Fruit fly (Drosophila melanogaster) whole organism, embryonic: Measurements from ENCODE around the gene aru.

ENCODE experiments used
- Atf6 ChIP-seq: fragments of 200-800 bp; sonication (Bioruptor generic); IDR thresholded peaks from 2 replicates; pipeline ENCODE4 v1.3.6; 2022; ENCODE audit warnings: missing biosample characterization, missing genetic modification characterization
- BEAF-32 ChIP-seq: fragments of 200-800 bp; sonication (Bioruptor generic); optimal IDR thresholded peaks from 3 replicates; lab custom pipeline; 2017; ENCODE audit warnings: missing biosample characterization, missing genetic modification characterization, mild to moderate bottlenecking, moderate library complexity, missing genetic modification reagents
- Bgb ChIP-seq: fragments of 200-800 bp; sonication (Bioruptor generic); IDR thresholded peaks from 2 replicates; pipeline ENCODE4 v1.3.6; 2022; ENCODE audit warnings: missing biosample characterization, missing genetic modification characterization; ENCODE audit not compliant: partially characterized antibody
- CG10654 ChIP-seq: fragments of 200-800 bp; sonication (Bioruptor generic); optimal IDR thresholded peaks from 2 replicates; lab custom pipeline; 2016; ENCODE audit warnings: missing biosample characterization, missing genetic modification characterization
- CG10959 ChIP-seq: fragments of 200-800 bp; sonication (Bioruptor generic); IDR thresholded peaks from 2 replicates; pipeline ENCODE4 v1.3.6; 2022; ENCODE audit warnings: missing biosample characterization, missing genetic modification characterization
- CG11695 ChIP-seq: fragments of 200-800 bp; sonication (Bioruptor generic); IDR thresholded peaks from 3 replicates; pipeline ENCODE4 v1.3.6; 2022; ENCODE audit warnings: missing biosample characterization, missing genetic modification characterization
- CG13123 ChIP-seq: fragments of 200-800 bp; sonication (Bioruptor generic); optimal IDR thresholded peaks from 2 replicates; lab custom pipeline; 2016; ENCODE audit warnings: missing biosample characterization, missing genetic modification characterization
- CG15011 ChIP-seq: fragments of 200-800 bp; sonication (Bioruptor generic); optimal IDR thresholded peaks from 3 replicates; lab custom pipeline; 2018; ENCODE audit warnings: missing biosample characterization, mild to moderate bottlenecking, missing genetic modification characterization
- CG17612 ChIP-seq: fragments of 200-800 bp; sonication (Bioruptor generic); IDR thresholded peaks from 2 replicates; pipeline ENCODE4 v1.3.6; 2022; ENCODE audit warnings: missing biosample characterization, missing genetic modification characterization
- CG31224 ChIP-seq: fragments of 200-800 bp; sonication (Bioruptor generic); IDR thresholded peaks from 2 replicates; pipeline ENCODE4 v1.3.6; 2022; ENCODE audit warnings: missing biosample characterization, missing genetic modification characterization
- CG31441 ChIP-seq: fragments of 200-800 bp; sonication (Bioruptor generic); IDR thresholded peaks from 2 replicates; pipeline ENCODE4 v1.3.6; 2022; ENCODE audit warnings: missing biosample characterization, missing genetic modification characterization
- CG33557 ChIP-seq: fragments of 200-800 bp; sonication (Bioruptor generic); optimal IDR thresholded peaks from 2 replicates; lab custom pipeline; 2019; ENCODE audit warnings: missing biosample characterization, mild to moderate bottlenecking, missing genetic modification characterization, moderate library complexity
- CG5180 ChIP-seq: fragments of 200-800 bp; sonication (Bioruptor generic); optimal IDR thresholded peaks from 3 replicates; lab custom pipeline; 2017; ENCODE audit warnings: missing biosample characterization, missing genetic modification characterization, mild to moderate bottlenecking, moderate library complexity, missing genetic modification reagents
- CG8281 ChIP-seq: fragments of 200-800 bp; sonication (Bioruptor generic); optimal IDR thresholded peaks from 2 replicates; lab custom pipeline; 2018; ENCODE audit warnings: missing biosample characterization, mild to moderate bottlenecking, missing genetic modification characterization, moderate library complexity
- CG8388 ChIP-seq: fragments of 200-800 bp; sonication (Bioruptor generic); optimal IDR thresholded peaks from 2 replicates; lab custom pipeline; 2019; ENCODE audit warnings: missing biosample characterization, mild to moderate bottlenecking, missing genetic modification characterization, moderate library complexity
- CG8765 ChIP-seq: fragments of 200-800 bp; sonication (Bioruptor generic); IDR thresholded peaks from 2 replicates; pipeline ENCODE4 v1.3.6; 2022; ENCODE audit warnings: missing biosample characterization, missing genetic modification characterization
- CHES-1-like ChIP-seq: fragments of 200-800 bp; sonication (Bioruptor generic); optimal IDR thresholded peaks from 2 replicates; lab custom pipeline; 2016; ENCODE audit warnings: missing biosample characterization, missing genetic modification characterization
- CkIIα-i1 ChIP-seq: fragments of 200-800 bp; sonication (Bioruptor generic); IDR thresholded peaks from 2 replicates; pipeline ENCODE4 v1.3.6; 2022; ENCODE audit warnings: missing biosample characterization, missing genetic modification characterization
- NFAT ChIP-seq: fragments of 200-800 bp; sonication (Bioruptor generic); IDR thresholded peaks from 2 replicates; pipeline ENCODE4 v1.3.6; 2022; ENCODE audit warnings: missing biosample characterization, missing genetic modification characterization
- Opbp ChIP-seq: fragments of 200-800 bp; sonication (Bioruptor generic); IDR thresholded peaks from 3 replicates; pipeline ENCODE4 v1.3.6; 2022; ENCODE audit warnings: missing biosample characterization, missing genetic modification characterization; ENCODE audit not compliant: partially characterized antibody
- Ptx1 ChIP-seq: fragments of 200-800 bp; sonication (Bioruptor generic); IDR thresholded peaks from 2 replicates; pipeline ENCODE4 v1.3.6; 2022; ENCODE audit warnings: missing biosample characterization, missing genetic modification characterization
- Scr ChIP-seq: fragments of 200-800 bp; sonication (Bioruptor generic); IDR thresholded peaks from 2 replicates; pipeline ENCODE4 v1.3.6; 2022; ENCODE audit warnings: missing biosample characterization, missing genetic modification characterization; ENCODE audit not compliant: partially characterized antibody
- Six4 ChIP-seq: fragments of 200-800 bp; sonication (Bioruptor generic); optimal IDR thresholded peaks from 2 replicates; lab custom pipeline; 2016; ENCODE audit warnings: missing biosample characterization, missing genetic modification characterization
- Ssrp ChIP-seq: fragments of 200-800 bp; sonication (Bioruptor generic); optimal IDR thresholded peaks from 2 replicates; lab custom pipeline; 2018; ENCODE audit warnings: missing biosample characterization, mild to moderate bottlenecking, missing genetic modification characterization, moderate library complexity
- TFAM ChIP-seq: fragments of 200-800 bp; sonication (Bioruptor generic); optimal IDR thresholded peaks from 2 replicates; lab custom pipeline; 2017; ENCODE audit warnings: missing biosample characterization, missing genetic modification characterization, inconsistent platforms
- ap ChIP-seq: fragments of 200-800 bp; sonication (Bioruptor generic); IDR thresholded peaks from 2 replicates; pipeline ENCODE4 v1.3.6; 2022; ENCODE audit warnings: missing biosample characterization, missing genetic modification characterization
- cas ChIP-seq: fragments of 200-800 bp; sonication (Bioruptor generic); IDR thresholded peaks from 2 replicates; pipeline ENCODE4 v1.3.6; 2022; ENCODE audit warnings: missing biosample characterization, missing genetic modification characterization
- chinmo ChIP-seq: fragments of 200-800 bp; sonication (Bioruptor generic); IDR thresholded peaks from 4 replicates; pipeline ENCODE4 v1.3.6; 2022; ENCODE audit warnings: missing biosample characterization, missing genetic modification characterization; ENCODE audit not compliant: partially characterized antibody
- crol ChIP-seq: fragments of 200-800 bp; sonication (Bioruptor generic); IDR thresholded peaks from 2 replicates; pipeline ENCODE4 v1.3.6; 2022; ENCODE audit warnings: missing biosample characterization, missing genetic modification characterization
- dm ChIP-seq: fragments of 200-800 bp; sonication (Bioruptor generic); optimal IDR thresholded peaks from 3 replicates; lab custom pipeline; 2016; ENCODE audit warnings: missing biosample characterization, missing genetic modification characterization
- dpn ChIP-seq, 2 experiments: fragments of 200-800 bp; sonication (Bioruptor generic); optimal IDR thresholded peaks; 3 replicates each; lab custom pipeline; 2016; ENCODE audit warnings: missing biosample characterization in 2 of 2, missing genetic modification characterization in 2 of 2
- ewg ChIP-seq: fragments of 200-800 bp; sonication (Bioruptor generic); optimal IDR thresholded peaks from 3 replicates; lab custom pipeline; 2017; ENCODE audit warnings: mild to moderate bottlenecking, missing biosample characterization, missing genetic modification reagents, missing genetic modification characterization
- fd102C ChIP-seq: fragments of 200-800 bp; sonication (Bioruptor generic); optimal IDR thresholded peaks from 2 replicates; lab custom pipeline; 2018; ENCODE audit warnings: missing biosample characterization, mild to moderate bottlenecking, missing genetic modification characterization, moderate library complexity
- hkb ChIP-seq, 2 experiments: fragments of 200-800 bp in 1 of 2; fragments of >200 bp in 1 of 2; sonication (Bioruptor generic) in 1 of 2; IDR thresholded peaks in 1 of 2; optimal IDR thresholded peaks in 1 of 2; 2 replicates each; pipeline versions ENCODE4 v1.3.6 to Lab custom; 2017 to 2022; ENCODE audit warnings: missing biosample characterization in 1 of 2, missing genetic modification characterization in 1 of 2
- knrl ChIP-seq: fragments of 200-800 bp; sonication (Bioruptor generic); IDR thresholded peaks from 3 replicates; pipeline ENCODE4 v1.3.6; 2022; ENCODE audit warnings: missing biosample characterization, missing genetic modification characterization; ENCODE audit not compliant: partially characterized antibody
- lilli ChIP-seq: fragments of 200-800 bp; sonication (Bioruptor generic); optimal IDR thresholded peaks from 3 replicates; lab custom pipeline; 2016; ENCODE audit warnings: missing biosample characterization, missing genetic modification characterization
- odd ChIP-seq: fragments of 200-800 bp; sonication (Bioruptor generic); optimal IDR thresholded peaks from 2 replicates; lab custom pipeline; 2017; ENCODE audit warnings: missing biosample characterization, mild to moderate bottlenecking, missing genetic modification characterization
- peb ChIP-seq: fragments of 200-800 bp; sonication (Bioruptor generic); IDR thresholded peaks from 2 replicates; pipeline ENCODE4 v1.3.6; 2022; ENCODE audit warnings: missing biosample characterization, missing genetic modification characterization
- phol ChIP-seq: fragments of 200-800 bp; sonication (Bioruptor generic); optimal IDR thresholded peaks from 3 replicates; lab custom pipeline; 2018; ENCODE audit warnings: missing biosample characterization, mild to moderate bottlenecking, missing genetic modification characterization, moderate library complexity
- schlank ChIP-seq: fragments of 200-800 bp; sonication (Bioruptor generic); optimal IDR thresholded peaks from 2 replicates; lab custom pipeline; 2018; ENCODE audit warnings: missing biosample characterization, mild to moderate bottlenecking, missing genetic modification characterization
- sens ChIP-seq: fragments of 200-800 bp; sonication (Bioruptor generic); peaks from one replicate; lab custom pipeline; 2016; ENCODE audit warnings: missing biosample characterization, missing genetic modification characterization
- sim ChIP-seq: fragments of 200-800 bp; sonication (Bioruptor generic); IDR thresholded peaks from 2 replicates; pipeline ENCODE4 v1.3.6; 2022; ENCODE audit warnings: missing biosample characterization, missing genetic modification characterization
- so ChIP-seq: fragments of 200-800 bp; sonication (Bioruptor generic); IDR thresholded peaks from 3 replicates; pipeline ENCODE4 v1.3.6; 2022; ENCODE audit warnings: missing biosample characterization, missing genetic modification characterization
- sqz ChIP-seq: fragments of 200-800 bp; sonication (Bioruptor generic); optimal IDR thresholded peaks from 3 replicates; lab custom pipeline; 2018; ENCODE audit warnings: missing biosample characterization, mild to moderate bottlenecking, missing genetic modification characterization
- trh ChIP-seq: fragments of 200-800 bp; sonication (Bioruptor generic); optimal IDR thresholded peaks from 2 replicates; lab custom pipeline; 2016; ENCODE audit warnings: missing biosample characterization, missing genetic modification characterization
- twi ChIP-seq: fragments of 200-800 bp; optimal IDR thresholded peaks from 2 replicates; lab custom pipeline; 2019; ENCODE audit warnings: missing biosample characterization, mild to moderate bottlenecking, missing genetic modification characterization, moderate library complexity
- vvl ChIP-seq: fragments of 200-800 bp; sonication (Bioruptor generic); IDR thresholded peaks from 2 replicates; pipeline ENCODE4 v1.3.6; 2022; ENCODE audit warnings: missing biosample characterization, missing genetic modification characterization
- z ChIP-seq: fragments of 200-800 bp; sonication (Bioruptor generic); IDR thresholded peaks from 3 replicates; pipeline ENCODE4 v1.3.6; 2022; ENCODE audit warnings: missing biosample characterization, missing genetic modification characterization
- zfh1 ChIP-seq: fragments of 200-800 bp; sonication (Bioruptor generic); IDR thresholded peaks from 3 replicates; pipeline ENCODE4 v1.3.6; 2022; ENCODE audit warnings: missing biosample characterization, missing genetic modification characterization

aru gene

DNA sequence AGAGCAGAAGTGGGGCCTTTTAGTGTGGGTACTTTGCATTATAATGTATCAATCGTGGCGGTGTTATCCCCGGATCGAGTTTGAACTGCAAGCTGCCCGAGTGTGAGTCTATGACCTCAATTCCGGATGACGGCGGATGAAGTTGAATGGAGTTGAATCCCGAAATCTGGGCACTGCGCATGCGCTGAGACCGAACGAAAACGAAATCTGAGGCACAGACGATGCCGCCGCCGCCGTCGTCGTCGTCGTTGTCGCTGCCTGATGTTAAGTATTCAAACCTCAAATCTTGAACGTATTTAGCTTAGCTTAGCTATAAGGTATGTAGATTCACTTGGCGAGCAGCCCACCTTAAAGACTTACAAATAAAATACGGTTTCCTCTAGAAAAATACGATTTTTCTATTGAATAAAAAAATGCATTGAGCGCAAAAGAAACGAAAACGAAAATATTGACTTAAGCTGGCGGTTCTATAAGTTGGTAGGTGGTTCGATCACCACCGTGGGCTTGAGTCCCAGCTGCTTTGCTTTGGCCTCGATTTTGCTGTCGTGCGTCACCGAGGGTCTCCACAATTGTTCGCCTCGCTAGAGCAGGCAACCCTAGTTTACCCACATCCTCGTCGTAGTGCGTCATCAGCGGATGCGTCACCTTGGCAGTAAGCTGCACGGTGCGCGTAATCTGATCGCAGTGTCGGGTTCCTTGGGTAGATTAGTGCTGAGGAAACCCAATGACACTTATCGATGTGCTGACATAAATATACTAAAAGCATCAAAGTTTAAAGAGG, 5.8 kb upstream of the aru start:
- TF ChIP-seq fd102C (no peak), knrl (GFP tag; lab: Robert Waterston, UW) (0 out of 3 replicates have a peak, but pooled peaks have one; percentile 16), CG17612 (GFP tag; lab: Robert Waterston, UW) (no peak), peb (GFP tag; lab: Robert Waterston, UW) (no peak), phol (tag; lab: Kevin White, UChicago) (no peak), sens (peak; percentile 9), NFAT (no peak), ewg (GFP tag; lab: Kevin White, UChicago) (peak; percentile 55), schlank (tag; lab: Kevin White, UChicago) (no peak), Ptx1 (no peak), lilli (GFP tag; lab: Kevin White, UChicago) (no peak), CG31441 (no peak), CG10654 (GFP tag; lab: Kevin White, UChicago) (no peak), cas (GFP tag; lab: Robert Waterston, UW) (no peak), CG8388 (no peak), Bgb (no peak), twi (tag; lab: Kevin White, UChicago) (no peak), Scr (0 out of 2 replicates have a peak, but pooled peaks have one; percentile 18), vvl (GFP tag; lab: Robert Waterston, UW) (peak; percentile 34; the same call in 1 of the 2 replicates), CkIIα-i1 (GFP tag; lab: Robert Waterston, UW) (no peak), z (GFP tag; lab: Robert Waterston, UW) (0 out of 3 replicates have a peak, but pooled peaks have one; percentile 39), CG33557 (GFP tag; lab: Kevin White, UChicago) (no peak), Ssrp (peak; percentile 17), CHES-1-like (GFP tag; lab: Kevin White, UChicago) (no peak), trh (GFP tag; lab: Kevin White, UChicago) (no peak), Atf6 (GFP tag; lab: Robert Waterston, UW) (0 out of 2 replicates have a peak, but pooled peaks have one; percentile 8), CG8281 (tag; lab: Kevin White, UChicago) (no peak), dpn (GFP tag; optimal IDR thresholded peaks at IDR 0.05; lab: Kevin White, UChicago) (no peak), CG10959 (GFP tag; lab: Robert Waterston, UW) (no peak), crol (GFP tag; lab: Robert Waterston, UW) (no peak), TFAM (GFP tag; lab: Kevin White, UChicago) (no peak), sqz (GFP tag; lab: Kevin White, UChicago) (no peak), CG31224 (GFP tag; lab: Robert Waterston, UW) (no peak), CG15011 (GFP tag; lab: Kevin White, UChicago) (no peak), CG11695 (GFP tag; lab: Robert Waterston, UW) (no peak), ap (GFP tag; lab: Robert Waterston, UW) (no peak), CG5180 (GFP tag; lab: Kevin White, UChicago) (no peak), so (GFP tag; lab: Robert Waterston, UW) (no peak), sim (GFP tag; lab: Robert Waterston, UW) (no peak), CG13123 (GFP tag; lab: Kevin White, UChicago) (no peak), Opbp (GFP tag; lab: Robert Waterston, UW) (0 out of 3 replicates have a peak, but pooled peaks have one; percentile 37), zfh1 (GFP tag; lab: Robert Waterston, UW) (no peak), hkb (optimal IDR thresholded peaks at IDR 0.05; lab: Kevin White, UChicago) (peak; percentile 36), hkb (GFP tag; IDR thresholded peaks at IDR 0.05; lab: Robert Waterston, UW) (no peak), dm (no peak), BEAF-32 (GFP tag; lab: Kevin White, UChicago) (no peak), chinmo (GFP tag; lab: Robert Waterston, UW) (no peak), odd (GFP tag; lab: Kevin White, UChicago) (no peak), Six4 (GFP tag; lab: Kevin White, UChicago) (no peak), CG8765 (GFP tag; lab: Robert Waterston, UW) (no peak)
